Fruit fly (Drosophila melanogaster) whole organism: ENCODE results near the gene Twdlalpha.

ENCODE experiments used
- CG8478 ChIP-seq: fragments of >200 bp; optimal IDR thresholded peaks from 2 replicates; lab custom pipeline; 2018; ENCODE audit warnings: inconsistent platforms
- Dll ChIP-seq: fragments of >200 bp; optimal IDR thresholded peaks from 2 replicates; lab custom pipeline; 2017

- TF ChIP-seq Dll (lab: Kevin White, UChicago) (no peak), CG8478 (lab: Kevin White, UChicago) (no peak)
These were observed 9.4 kb upstream of the Twdlalpha start for dm6 chrX:16733244-16733643.
